Fruit fly (Drosophila melanogaster): ENCODE results near the gene HINT1.

Gene HINT1

dm6 chr2L:2760288-2760687, 9.6 kb upstream of the HINT1 start:
- no peak for TF ChIP-seq noc (tag; optimal IDR thresholded peaks at IDR 0.05)

DNA sequence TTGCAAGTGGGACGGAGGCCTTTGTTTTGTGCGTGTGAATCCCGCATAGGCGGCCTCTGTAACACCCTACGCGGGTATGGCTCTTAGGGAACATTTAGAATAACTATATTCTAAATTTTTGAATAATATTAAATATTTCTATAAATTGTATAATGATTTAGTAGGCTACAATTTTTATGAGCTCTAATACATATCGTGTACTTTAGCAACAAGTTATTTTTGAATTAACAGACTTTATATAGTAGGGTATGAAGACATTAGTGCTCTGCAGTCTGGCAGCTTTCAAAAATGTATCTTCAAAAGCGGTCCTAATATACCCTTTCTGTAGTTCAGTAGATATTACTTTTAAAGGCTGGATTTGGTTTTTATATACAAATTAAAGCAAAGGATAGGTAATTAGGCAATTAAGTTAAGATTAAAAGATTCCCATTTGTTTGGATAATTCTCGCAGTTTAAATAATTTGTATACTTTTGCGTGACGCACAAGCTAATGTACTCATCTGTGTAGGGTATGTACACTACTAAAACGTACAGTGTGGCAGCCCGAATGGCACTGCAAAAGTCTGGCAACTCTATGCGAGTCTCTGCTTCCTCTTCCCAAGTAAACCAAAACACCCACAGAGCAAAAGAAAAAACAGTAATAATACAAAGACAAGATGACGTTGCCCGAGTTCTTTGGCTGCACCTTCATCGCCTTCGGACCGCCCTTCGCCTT, 4.1 kb upstream of the HINT1 start, which contains the start of the genes Snx21 and aph-1:
Gene Snx21, minus strand, starts transcription at position 7 of the 715 bp plus-strand sequence.
Gene aph-1, plus strand, starts transcription at position 575 of the 715 bp plus-strand sequence.
- TF ChIP-seq noc (tag; optimal IDR thresholded peaks at IDR 0.05) = peak; percentile 94

DNA sequence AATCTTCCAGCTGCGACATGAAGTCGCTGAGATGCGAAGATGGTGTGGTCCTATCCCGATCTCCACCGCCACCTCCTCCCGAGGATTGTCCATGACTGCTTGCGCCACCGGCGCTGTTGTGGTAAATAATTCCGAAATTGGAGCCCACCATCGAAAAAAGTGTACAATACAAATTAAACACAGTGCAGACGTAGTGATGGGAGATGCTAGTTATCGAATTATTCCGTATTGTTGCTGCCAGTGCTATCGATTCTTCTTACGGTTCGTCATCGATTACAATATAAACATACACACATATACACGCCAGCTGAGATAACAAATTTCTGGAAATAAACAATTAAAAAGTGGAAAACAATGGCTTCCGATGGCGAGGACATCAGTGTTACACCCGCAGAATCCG, 2.3 kb upstream of the HINT1 start, which contains the start of the genes Taf10b and Taf10:
Gene Taf10b, minus strand, starts transcription at position 219 of the 400 bp plus-strand sequence.
Gene Taf10, plus strand, starts transcription at position 264 of the 400 bp plus-strand sequence.
- TF ChIP-seq noc (tag; optimal IDR thresholded peaks at IDR 0.05) = peak; percentile 22

DNA sequence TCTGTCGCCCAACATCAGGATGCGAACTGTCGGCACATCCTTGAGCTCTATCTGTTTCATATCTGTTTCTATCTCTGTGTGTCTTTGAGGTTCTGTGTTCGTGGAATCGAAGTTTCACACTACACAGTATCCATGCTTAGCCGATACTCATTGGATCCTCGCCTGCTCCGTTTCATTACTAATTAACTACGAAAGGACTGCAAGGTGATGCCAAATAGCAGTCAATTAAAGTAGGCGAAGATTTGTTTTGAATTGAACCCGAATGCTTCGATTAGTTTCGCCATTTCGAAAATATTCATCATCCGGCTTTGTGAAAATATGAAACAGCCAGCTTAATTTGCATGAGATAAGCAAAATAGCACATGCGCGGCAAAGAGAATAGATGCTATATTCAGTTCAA, 1.7 kb downstream of the HINT1 start, which contains the start of gene CG15399:
Gene CG15399, minus strand, starts transcription at position 101 of the 400 bp plus-strand sequence.
- no peak for TF ChIP-seq noc (tag; optimal IDR thresholded peaks at IDR 0.05)

DNA sequence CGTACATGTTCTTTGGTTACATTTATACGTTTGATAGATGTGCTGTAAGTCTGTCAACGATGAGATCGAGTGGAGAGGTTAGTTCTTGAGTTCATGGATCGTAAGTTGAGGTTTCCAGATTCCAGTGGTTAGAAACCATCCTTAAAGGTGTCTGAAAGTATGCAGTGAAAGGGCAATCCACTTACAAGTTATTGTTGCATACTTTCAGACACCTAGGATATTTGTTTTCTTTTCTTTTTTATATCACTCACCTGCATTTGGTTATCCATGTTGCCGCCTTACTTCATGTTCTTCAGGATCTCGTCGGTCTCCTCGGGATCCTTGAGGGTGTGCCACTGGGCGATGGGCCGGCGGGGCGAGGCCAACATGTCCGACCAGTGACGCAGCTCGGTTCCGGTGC, 12.9 kb downstream of the HINT1 start:
- no peak for TF ChIP-seq noc (tag; optimal IDR thresholded peaks at IDR 0.05)

dm6 chr2L:2797186-2797585, 27.3 kb downstream of the HINT1 start:
- no peak for TF ChIP-seq noc (tag; optimal IDR thresholded peaks at IDR 0.05)

dm6 chr2L:2799909-2800478, 30.1 kb downstream of the HINT1 start, which contains the start of gene Syt1:
Syt1 (minus strand) TSS chr2L:2799979.
- TF ChIP-seq noc (tag; optimal IDR thresholded peaks at IDR 0.05) = no peak

DNA sequence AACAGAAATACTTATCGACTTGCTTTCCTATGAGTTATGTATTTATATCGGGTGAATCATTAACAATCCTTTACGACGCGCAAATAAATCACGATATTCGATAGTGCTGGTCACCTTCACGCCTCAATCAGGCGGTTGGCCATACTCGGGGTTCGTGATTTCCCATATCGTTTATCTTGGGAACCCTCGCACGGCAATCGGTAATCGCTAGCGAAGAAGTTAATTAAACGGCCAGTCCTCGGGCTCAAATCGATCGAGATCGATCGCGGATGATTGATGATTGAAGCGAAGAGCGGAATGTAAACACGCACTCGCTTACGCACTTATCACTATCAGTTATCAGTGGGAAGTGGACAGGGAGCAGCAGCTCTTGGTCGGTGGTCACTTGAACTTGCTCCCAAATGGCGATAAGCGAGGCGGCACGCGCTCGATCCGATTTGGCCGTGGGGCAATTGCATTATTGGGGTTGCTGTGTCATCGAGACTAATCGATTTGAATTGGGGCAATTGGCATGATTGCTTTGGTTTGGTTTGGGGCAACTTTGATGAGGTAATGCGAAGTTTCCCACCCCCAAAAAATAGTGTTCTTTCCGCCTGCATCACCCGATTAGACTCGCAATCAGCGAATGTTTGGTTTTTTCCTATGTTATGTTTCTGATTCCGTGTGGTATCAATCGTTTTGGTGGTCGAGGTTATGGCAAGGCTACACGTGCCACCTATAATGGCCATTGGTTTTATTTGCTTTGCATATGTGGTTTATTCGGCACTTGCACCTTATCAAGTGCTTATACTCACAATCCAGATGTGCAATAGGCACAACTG, 31.2 kb downstream of the HINT1 start:
- TF ChIP-seq noc (tag; optimal IDR thresholded peaks at IDR 0.05) = peak; percentile 35

- no peak for TF ChIP-seq noc (tag; optimal IDR thresholded peaks at IDR 0.05)
Observed at dm6 chr2L:2802527-2802926, 32.6 kb downstream of the HINT1 start.

dm6 chr2L:2804634-2805311, 34.8 kb downstream of the HINT1 start, which contains the start of gene daw:
daw (plus strand) TSS chr2L:2805261.
- peak; percentile 5 for TF ChIP-seq noc (tag; optimal IDR thresholded peaks at IDR 0.05)

DNA sequence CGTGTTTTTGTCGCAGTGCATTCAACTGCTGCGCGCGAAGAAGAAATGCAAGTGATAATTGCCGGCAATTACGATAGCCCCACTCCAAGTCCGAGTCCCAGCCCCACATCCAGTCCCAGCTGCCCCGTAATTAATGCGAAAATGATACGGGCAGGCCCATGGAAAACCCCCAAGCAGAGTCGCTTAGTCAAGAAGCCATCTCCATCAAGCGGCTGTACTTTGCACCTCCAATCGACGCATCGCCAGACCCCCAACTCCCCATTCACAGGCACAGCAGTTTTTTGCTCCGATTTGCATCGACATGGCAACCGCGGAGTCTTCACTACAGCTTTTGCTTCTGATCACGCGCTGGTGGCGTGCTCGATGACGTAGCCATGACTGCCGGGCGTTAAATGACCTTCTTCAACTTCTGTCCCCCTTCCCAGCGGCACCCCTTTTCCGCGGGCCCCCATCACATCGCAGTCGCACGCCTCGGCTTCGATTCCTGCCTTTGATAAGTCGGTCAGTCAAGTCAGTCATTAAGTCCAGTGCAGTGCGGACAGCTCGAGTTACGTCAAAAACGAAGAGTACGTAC, 36.3 kb downstream of the HINT1 start:
- no peak for TF ChIP-seq noc (tag; optimal IDR thresholded peaks at IDR 0.05)

DNA sequence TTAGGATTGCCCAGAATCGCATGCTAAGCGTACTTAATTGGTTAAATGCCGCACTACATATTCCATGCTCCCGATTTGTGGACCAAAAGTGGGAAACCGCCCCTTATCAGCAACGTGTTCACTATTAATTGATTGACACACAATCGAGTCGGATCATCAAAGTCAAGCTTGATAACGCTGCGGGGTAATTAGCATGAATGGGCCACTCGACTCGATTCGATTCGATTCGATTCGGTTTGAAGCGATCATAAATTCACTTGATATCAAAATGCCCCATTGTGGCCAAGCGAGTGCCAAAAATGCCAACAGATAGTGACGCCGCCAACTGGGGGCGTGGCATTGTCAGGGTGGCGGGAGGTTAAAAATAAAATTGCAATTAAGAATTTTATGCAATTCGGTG, 37.7 kb downstream of the HINT1 start:
- TF ChIP-seq noc (tag; optimal IDR thresholded peaks at IDR 0.05) = no peak

- peak; percentile 49 for TF ChIP-seq noc (tag; optimal IDR thresholded peaks at IDR 0.05)
Observed at dm6 chr2L:2808038-2808699, 38.2 kb downstream of the HINT1 start.

DNA sequence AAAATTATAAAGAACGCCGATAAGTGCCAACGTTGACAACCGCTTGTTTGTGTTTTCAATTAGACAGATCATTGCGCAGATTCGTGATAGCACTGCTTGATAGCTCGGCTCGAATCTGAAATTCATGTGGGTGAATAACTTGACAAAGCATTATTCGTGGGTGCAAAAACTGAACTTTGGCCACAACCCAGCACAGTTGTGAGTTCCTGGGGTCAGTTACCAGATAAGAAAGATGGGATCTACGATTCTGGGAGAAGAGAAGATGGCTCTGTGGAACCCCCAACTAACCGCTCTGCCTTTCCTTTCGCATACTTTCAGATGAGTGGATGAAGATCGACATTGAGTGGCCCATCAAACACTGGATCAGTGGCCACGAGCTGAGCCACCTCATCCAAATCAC, 40.9 kb downstream of the HINT1 start:
- peak; percentile 79 for TF ChIP-seq noc (tag; optimal IDR thresholded peaks at IDR 0.05)

DNA sequence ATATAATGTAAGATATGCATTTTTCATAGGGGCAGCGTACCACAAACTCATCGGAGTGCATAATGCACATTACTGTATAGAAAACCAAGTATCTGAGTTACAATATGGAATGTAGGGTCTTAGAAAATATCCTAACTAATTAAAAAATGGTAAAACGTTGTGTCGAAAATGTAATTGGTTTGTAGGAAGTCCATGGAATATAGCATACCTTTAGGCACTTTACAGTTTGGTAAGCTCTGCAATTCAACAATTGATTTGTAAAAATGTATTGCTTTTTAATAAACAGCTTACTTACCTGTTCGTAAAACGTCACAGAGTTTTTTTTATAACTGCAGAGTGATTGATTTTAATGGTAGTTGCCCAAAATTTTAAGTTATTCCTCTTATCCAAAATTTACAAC, 42.2 kb downstream of the HINT1 start, which contains the start of gene CG2964:
Gene CG2964, plus strand, starts transcription at position 301 of the 400 bp plus-strand sequence.
- TF ChIP-seq noc (tag; optimal IDR thresholded peaks at IDR 0.05) = no peak

Measured in whole organism, larva.